Fruit fly (Drosophila melanogaster): ENCODE measurements around the gene CkIIalpha-i1.

The CkIIalpha-i1 gene

DNA sequence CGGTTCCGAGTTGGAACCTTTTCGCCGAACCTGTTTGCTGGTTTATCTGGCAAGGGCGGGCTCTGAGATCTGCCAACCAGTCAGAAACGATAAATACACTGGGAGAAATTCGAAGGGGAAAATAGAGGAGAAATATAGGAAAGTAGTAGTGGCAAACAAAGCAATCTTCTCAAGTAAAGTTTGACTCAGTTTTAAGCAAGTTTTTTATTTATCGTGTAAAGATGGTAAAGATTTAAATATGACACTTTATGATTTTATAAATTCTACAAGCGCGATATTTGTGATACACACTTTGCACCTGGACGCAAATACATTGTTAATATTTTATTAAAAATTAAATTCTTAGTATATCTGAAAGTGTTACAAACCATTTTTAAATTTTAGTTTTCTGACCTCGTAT, 30.9 kb downstream of the CkIIalpha-i1 start:
- TF ChIP-seq noc (tag; optimal IDR thresholded peaks at IDR 0.05), result no peak

DNA sequence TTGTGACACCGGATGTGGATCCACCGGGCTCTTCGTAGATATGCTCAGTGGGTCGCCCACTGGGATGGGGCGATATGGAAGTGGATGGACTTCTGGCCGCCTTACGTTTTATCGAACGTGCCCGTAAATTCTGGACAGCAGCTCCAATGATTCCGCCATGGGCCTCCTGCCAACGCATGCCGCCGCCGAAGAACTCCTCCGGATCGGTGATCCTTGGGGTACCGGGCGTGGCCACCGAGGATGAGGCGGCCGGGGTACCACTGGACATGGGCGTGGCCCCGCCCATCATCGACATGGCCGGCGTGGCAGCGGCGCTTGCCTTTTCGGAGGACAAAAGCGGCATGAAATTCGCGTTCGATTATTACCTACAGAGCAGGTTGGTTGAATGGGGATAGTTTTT, 39.3 kb downstream of the CkIIalpha-i1 start:
- TF ChIP-seq noc (tag; optimal IDR thresholded peaks at IDR 0.05), result no peak
